Fruit fly (Drosophila melanogaster) whole organism, pupa: Measurements from ENCODE around the gene indra.

ENCODE experiments used
- CG17806 ChIP-seq: fragments of 200-800 bp; sonication (Bioruptor generic); optimal IDR thresholded peaks from 2 replicates; lab custom pipeline; 2018; ENCODE audit warnings: missing biosample characterization, mild to moderate bottlenecking, missing genetic modification characterization, moderate library complexity
- Pif1B ChIP-seq: fragments of 200-800 bp; sonication (Bioruptor generic); optimal IDR thresholded peaks from 3 replicates; lab custom pipeline; 2016; ENCODE audit warnings: missing biosample characterization, missing genetic modification characterization

DNA sequence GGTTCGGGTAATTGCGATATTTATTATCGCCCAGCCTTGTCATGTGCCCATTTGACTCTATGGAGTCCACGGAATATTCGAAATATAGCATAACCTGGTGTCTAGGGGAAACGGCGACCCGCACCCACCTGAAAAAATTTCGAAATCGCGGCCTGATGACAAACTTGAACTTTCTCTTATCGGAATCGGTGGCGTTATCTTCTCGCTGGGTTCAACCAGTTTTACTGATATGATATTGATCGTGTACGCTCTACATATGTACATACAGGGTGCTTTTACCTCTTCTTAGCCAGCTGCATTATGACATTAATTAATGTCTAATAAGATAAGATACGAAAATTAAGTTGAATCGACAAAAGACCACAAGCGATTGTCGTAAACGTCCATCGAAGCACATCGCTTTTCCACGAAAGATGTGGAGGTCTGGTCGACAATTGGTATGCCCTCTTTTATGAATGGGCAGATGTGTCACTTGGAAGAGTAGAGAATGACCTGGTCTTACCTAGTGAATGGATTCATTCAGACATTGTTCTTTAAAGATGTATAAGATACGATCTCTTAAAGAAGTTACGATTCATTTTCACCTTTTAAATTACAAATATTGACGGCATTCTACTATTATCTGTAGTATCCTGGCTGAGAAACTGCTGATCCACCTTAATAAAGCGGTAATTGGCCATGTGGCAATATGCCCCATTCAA, 21.8 kb downstream of the indra start:
- TF ChIP-seq Pif1B (GFP tag; lab: Kevin White, UChicago) = peak; percentile 38
- TF ChIP-seq CG17806 (tag; lab: Kevin White, UChicago) = peak; percentile 46
